Worm (Caenorhabditis elegans) whole organism, young adult: ENCODE measurements around the gene cox-16.

Experiments used
- C06A6.2 ChIP-seq: fragments of 200-800 bp; sonication (Bioruptor generic); conservative IDR thresholded peaks from 2 replicates; pipeline ENCODE4 v1.3.6; 2022; ENCODE audit warnings: missing genetic modification characterization, missing compliant biosample characterization
- Y53F4B.3 ChIP-seq: fragments of 200-800 bp; sonication (Bioruptor generic); IDR thresholded peaks from 2 replicates; pipeline ENCODE4 v1.3.6; 2022; ENCODE audit warnings: missing genetic modification reagents, missing genetic modification characterization, missing compliant biosample characterization
- Y56A3A.18 ChIP-seq: fragments of 200-800 bp; sonication (Bioruptor generic); IDR thresholded peaks from 2 replicates; pipeline ENCODE4 v1.3.6; 2022; ENCODE audit warnings: missing genetic modification reagents, missing genetic modification characterization, missing compliant biosample characterization
- cebp-1 ChIP-seq, 2 experiments: fragments of 200-800 bp in 1 of 2; sonication (Bioruptor generic) in 1 of 2; sonication (generic microtip) in 1 of 2; IDR thresholded peaks in 1 of 2; optimal IDR thresholded peaks in 1 of 2; 2 replicates each; pipeline versions ENCODE4 v1.3.6 to Lab custom; 2017 to 2022; ENCODE audit warnings: missing compliant biosample characterization in 2 of 2, missing genetic modification characterization in 2 of 2, mild to moderate bottlenecking in 1 of 2, missing genetic modification reagents in 1 of 2, moderate library complexity in 1 of 2
- him-1 ChIP-seq: sonication (generic microtip); optimal IDR thresholded peaks from 2 replicates; lab custom pipeline; 2016; ENCODE audit warnings: missing genotype, missing genetic modification reagents, missing genetic modification characterization, missing compliant biosample characterization
- madf-10 ChIP-seq: sonication (generic microtip); optimal IDR thresholded peaks from 2 replicates; lab custom pipeline; 2016; ENCODE audit warnings: mild to moderate bottlenecking, missing genetic modification characterization, missing compliant biosample characterization
- nfya-1 ChIP-seq: sonication (generic microtip); optimal IDR thresholded peaks from 2 replicates; lab custom pipeline; 2017; ENCODE audit warnings: antibody characterized with exemption, missing compliant biosample characterization, missing genetic modification characterization, borderline replicate concordance; ENCODE audit not compliant: insufficient read depth
- pha-4 ChIP-seq: fragments of 150-350 bp; sonication (generic microtip); optimal IDR thresholded peaks from 2 replicates; lab custom pipeline; 2014; ENCODE audit warnings: missing biosample characterization, missing genetic modification reagents, missing genetic modification characterization
- repo-1 ChIP-seq: sonication (generic microtip); optimal IDR thresholded peaks from 2 replicates; lab custom pipeline; 2017; ENCODE audit warnings: mild to moderate bottlenecking, missing genetic modification characterization, missing compliant biosample characterization
- snpc-1.3 ChIP-seq: sonication (generic microtip); optimal IDR thresholded peaks from 2 replicates; lab custom pipeline; 2017; ENCODE audit warnings: missing genetic modification characterization, mild to moderate bottlenecking, missing compliant biosample characterization, antibody characterized with exemption, moderate library complexity, missing genotype, missing genetic modification reagents; ENCODE audit not compliant: insufficient read depth
- somi-1 ChIP-seq: fragments of 200-800 bp; sonication (Bioruptor generic); optimal IDR thresholded peaks from 2 replicates; lab custom pipeline; 2018; ENCODE audit warnings: mild to moderate bottlenecking, missing genetic modification characterization, missing compliant biosample characterization
- unc-62 ChIP-seq: fragments of 150-350 bp; optimal IDR thresholded peaks from 2 replicates; lab custom pipeline; 2014; ENCODE audit warnings: missing biosample characterization, missing genetic modification reagents, missing genetic modification characterization
- ztf-6 ChIP-seq: fragments of 200-800 bp; sonication (Bioruptor generic); IDR thresholded peaks from 2 replicates; pipeline ENCODE4 v1.3.6; 2022; ENCODE audit warnings: missing genetic modification reagents, missing genetic modification characterization, missing compliant biosample characterization

- no peak for TF ChIP-seq nfya-1
- TF ChIP-seq cebp-1 (GFP tag; IDR thresholded peaks at IDR 0.05; lab: Robert Waterston, UW): no peak
- TF ChIP-seq cebp-1 (tag; optimal IDR thresholded peaks at IDR 0.05; lab: Kevin White, UChicago): no peak
- TF ChIP-seq C06A6.2 (GFP tag; lab: Robert Waterston, UW): no peak
- no peak for TF ChIP-seq somi-1 (GFP tag; lab: Kevin White, UChicago)
- no peak for TF ChIP-seq snpc-1.3 (tag; lab: Kevin White, UChicago)
- no peak for TF ChIP-seq pha-4 (tag; lab: Kevin White, UChicago)
- no peak for TF ChIP-seq Y53F4B.3 (GFP tag; lab: Robert Waterston, UW)
- TF ChIP-seq ztf-6 (GFP tag; lab: Robert Waterston, UW): no peak
- no peak for TF ChIP-seq unc-62
- TF ChIP-seq him-1: no peak
- no peak for TF ChIP-seq repo-1 (tag; lab: Kevin White, UChicago)
- TF ChIP-seq Y56A3A.18: no peak
- TF ChIP-seq madf-10 (tag; lab: Kevin White, UChicago): no peak
Measured at ce11 chrV:5538500-5538899, 2.5 kb upstream of the cox-16 start, which contains the start of gene cft-1.
